Fruit fly (Drosophila melanogaster) whole organism, embryonic: ENCODE measurements around the gene CG43139.

ENCODE experiments used
- CG11504 ChIP-seq: fragments of 200-800 bp; sonication (Bioruptor generic); optimal IDR thresholded peaks from 3 replicates; lab custom pipeline; 2019; ENCODE audit warnings: missing biosample characterization, mild to moderate bottlenecking, missing genetic modification characterization, moderate library complexity
- CG31441 ChIP-seq: fragments of 200-800 bp; sonication (Bioruptor generic); IDR thresholded peaks from 2 replicates; pipeline ENCODE4 v1.3.6; 2022; ENCODE audit warnings: missing biosample characterization, missing genetic modification characterization
- CG3163 ChIP-seq: fragments of 200-800 bp; sonication (Bioruptor generic); optimal IDR thresholded peaks from 3 replicates; lab custom pipeline; 2016; ENCODE audit warnings: missing biosample characterization, missing genetic modification characterization
- CG6683 ChIP-seq: fragments of 200-800 bp; sonication (Bioruptor generic); optimal IDR thresholded peaks from 2 replicates; lab custom pipeline; 2017; ENCODE audit warnings: missing biosample characterization, mild to moderate bottlenecking, missing genetic modification characterization, missing genetic modification reagents
- Dip2 ChIP-seq: fragments of 200-800 bp; sonication (Bioruptor generic); IDR thresholded peaks from 2 replicates; pipeline ENCODE4 v1.3.6; 2022; ENCODE audit warnings: missing biosample characterization, missing genetic modification characterization
- Hsf ChIP-seq: fragments of 200-800 bp; sonication (Bioruptor generic); optimal IDR thresholded peaks from 3 replicates; lab custom pipeline; 2016; ENCODE audit warnings: missing biosample characterization, missing genetic modification characterization
- NC2β ChIP-seq: fragments of 200-800 bp; sonication (Bioruptor generic); optimal IDR thresholded peaks from 2 replicates; lab custom pipeline; 2016; ENCODE audit warnings: missing biosample characterization, missing genetic modification characterization
- fd102C ChIP-seq: fragments of 200-800 bp; sonication (Bioruptor generic); optimal IDR thresholded peaks from 2 replicates; lab custom pipeline; 2018; ENCODE audit warnings: missing biosample characterization, mild to moderate bottlenecking, missing genetic modification characterization, moderate library complexity

CG43139 gene

DNA sequence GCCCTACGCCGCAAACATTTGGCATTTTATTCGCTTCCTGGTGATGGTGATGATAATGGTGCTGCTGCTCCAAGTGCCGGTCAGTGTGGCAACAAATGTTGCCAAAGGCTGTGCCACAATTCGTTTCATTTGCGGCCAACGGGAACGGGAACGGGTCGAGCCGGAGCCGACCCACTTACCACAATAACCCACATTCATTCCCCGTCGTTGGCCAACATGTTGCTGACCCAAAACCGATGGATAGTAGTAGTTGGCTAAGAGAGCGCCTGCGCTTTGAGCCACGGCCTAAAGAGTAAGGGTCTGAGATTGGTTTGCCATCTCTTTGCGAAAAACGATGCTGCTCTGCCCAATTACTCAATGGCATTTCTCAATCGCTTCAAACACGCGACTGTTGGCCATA lies 38.9 kb downstream of the CG43139 start (continued):
- no peak for TF ChIP-seq CG31441 (GFP tag; lab: Robert Waterston, UW)
- TF ChIP-seq Hsf (GFP tag; lab: Kevin White, UChicago), result no peak
- TF ChIP-seq CG11504 (tag; lab: Kevin White, UChicago), result peak; percentile 98
- TF ChIP-seq CG6683 (GFP tag; lab: Kevin White, UChicago), result no peak
- no peak for TF ChIP-seq fd102C (GFP tag; lab: Kevin White, UChicago)
- TF ChIP-seq CG3163 (GFP tag; lab: Kevin White, UChicago), result peak; percentile 37
- TF ChIP-seq Dip2, result no peak
- TF ChIP-seq NC2β (GFP tag; lab: Kevin White, UChicago), result no peak
